Fruit fly (Drosophila melanogaster): ENCODE results near the gene CG15461.
A peak's percentile ranks its signal among the peaks of the same experiment; 100 is the strongest.

Gene CG15461

dm6 chrX:20468192-20468591, 17.8 kb upstream of the CG15461 start:
- TF ChIP-seq kay (GFP tag; ENCODE audit: borderline replicate concordance) = no peak
- peak; percentile 83 for TF ChIP-seq Hr96 (GFP tag; optimal IDR thresholded peaks at IDR 0.05)
- peak; percentile 54 for TF ChIP-seq tj (GFP tag; optimal IDR thresholded peaks at IDR 0.05)
- TF ChIP-seq cnc (optimal IDR thresholded peaks at IDR 0.05) = no peak
- peak; percentile 83 for TF ChIP-seq CG12768 (GFP tag; optimal IDR thresholded peaks at IDR 0.05)
- TF ChIP-seq CG11617 (GFP tag; optimal IDR thresholded peaks at IDR 0.05) = peak; percentile 40
- TF ChIP-seq CG7045 (GFP tag; optimal IDR thresholded peaks at IDR 0.05) = no peak
- no peak for TF ChIP-seq CG1620 (GFP tag; optimal IDR thresholded peaks at IDR 0.05)
- peak; percentile 10 for TF ChIP-seq CG33017 (tag; optimal IDR thresholded peaks at IDR 0.05)
- TF ChIP-seq CG7101 (tag; optimal IDR thresholded peaks at IDR 0.05) = peak; percentile 30
- no peak for TF ChIP-seq Crg-1 (GFP tag; optimal IDR thresholded peaks at IDR 0.05)
- peak; percentile 28 for TF ChIP-seq bab1 (GFP tag; optimal IDR thresholded peaks at IDR 0.05)
- TF ChIP-seq ovo (GFP tag; optimal IDR thresholded peaks at IDR 0.05) = peak; percentile 50
- no peak for TF ChIP-seq CG14711 (tag; optimal IDR thresholded peaks at IDR 0.05)
- TF ChIP-seq Clk (GFP tag; optimal IDR thresholded peaks at IDR 0.05) = no peak
- no peak for TF ChIP-seq CG5204 (GFP tag; optimal IDR thresholded peaks at IDR 0.05)
- TF ChIP-seq toe (GFP tag; optimal IDR thresholded peaks at IDR 0.05) = peak; percentile 46
- TF ChIP-seq cic (GFP tag; optimal IDR thresholded peaks at IDR 0.05) = peak; percentile 49
- TF ChIP-seq pad (GFP tag; optimal IDR thresholded peaks at IDR 0.05) = peak; percentile 75
- TF ChIP-seq Mnt (GFP tag; optimal IDR thresholded peaks at IDR 0.05) = peak; percentile 61

dm6 chrX:20470701-20471100, 15.3 kb upstream of the CG15461 start:
- TF ChIP-seq Hr96 (GFP tag; optimal IDR thresholded peaks at IDR 0.05) = no peak
- TF ChIP-seq Mnt (GFP tag; optimal IDR thresholded peaks at IDR 0.05) = no peak
- no peak for TF ChIP-seq tj (GFP tag; optimal IDR thresholded peaks at IDR 0.05)

dm6 chrX:20478674-20479073, 7.3 kb upstream of the CG15461 start:
- TF ChIP-seq toe (GFP tag; optimal IDR thresholded peaks at IDR 0.05) = no peak
- no peak for TF ChIP-seq CG5204 (GFP tag; optimal IDR thresholded peaks at IDR 0.05)
- no peak for TF ChIP-seq cic (GFP tag; optimal IDR thresholded peaks at IDR 0.05)
- TF ChIP-seq bab1 (GFP tag; optimal IDR thresholded peaks at IDR 0.05) = no peak
- TF ChIP-seq Mnt (GFP tag; optimal IDR thresholded peaks at IDR 0.05) = no peak
- TF ChIP-seq Crg-1 (GFP tag; optimal IDR thresholded peaks at IDR 0.05) = no peak
- no peak for TF ChIP-seq Clk (GFP tag; optimal IDR thresholded peaks at IDR 0.05)
- TF ChIP-seq CG7101 (tag; optimal IDR thresholded peaks at IDR 0.05) = no peak
- no peak for TF ChIP-seq CG33017 (tag; optimal IDR thresholded peaks at IDR 0.05)
- TF ChIP-seq tj (GFP tag; optimal IDR thresholded peaks at IDR 0.05) = no peak
- no peak for TF ChIP-seq CG7045 (GFP tag; optimal IDR thresholded peaks at IDR 0.05)
- no peak for TF ChIP-seq ovo (GFP tag; optimal IDR thresholded peaks at IDR 0.05)
- no peak for TF ChIP-seq kay (GFP tag; ENCODE audit: borderline replicate concordance)
- no peak for TF ChIP-seq cnc (optimal IDR thresholded peaks at IDR 0.05)
- no peak for TF ChIP-seq Hr96 (GFP tag; optimal IDR thresholded peaks at IDR 0.05)
- TF ChIP-seq CG1620 (GFP tag; optimal IDR thresholded peaks at IDR 0.05) = no peak
- no peak for TF ChIP-seq pad (GFP tag; optimal IDR thresholded peaks at IDR 0.05)
- TF ChIP-seq CG12768 (GFP tag; optimal IDR thresholded peaks at IDR 0.05) = no peak

dm6 chrX:20480382-20480781, 5.6 kb upstream of the CG15461 start:
- TF ChIP-seq CG5204 (GFP tag; optimal IDR thresholded peaks at IDR 0.05) = peak; percentile 39
- TF ChIP-seq CG7045 (GFP tag; optimal IDR thresholded peaks at IDR 0.05) = peak; percentile 40
- TF ChIP-seq tj (GFP tag; optimal IDR thresholded peaks at IDR 0.05) = no peak
- TF ChIP-seq CG12768 (GFP tag; optimal IDR thresholded peaks at IDR 0.05) = no peak
- TF ChIP-seq Crg-1 (GFP tag; optimal IDR thresholded peaks at IDR 0.05) = no peak
- TF ChIP-seq Clk (GFP tag; optimal IDR thresholded peaks at IDR 0.05) = no peak
- TF ChIP-seq CG1620 (GFP tag; optimal IDR thresholded peaks at IDR 0.05) = no peak
- TF ChIP-seq Mnt (GFP tag; optimal IDR thresholded peaks at IDR 0.05) = no peak
- no peak for TF ChIP-seq ovo (GFP tag; optimal IDR thresholded peaks at IDR 0.05)
- no peak for TF ChIP-seq cnc (optimal IDR thresholded peaks at IDR 0.05)
- TF ChIP-seq kay (GFP tag; ENCODE audit: borderline replicate concordance) = no peak
- TF ChIP-seq CG14711 (tag; optimal IDR thresholded peaks at IDR 0.05) = peak; percentile 58
- no peak for TF ChIP-seq cic (GFP tag; optimal IDR thresholded peaks at IDR 0.05)
- peak; percentile 43 for TF ChIP-seq CG7101 (tag; optimal IDR thresholded peaks at IDR 0.05)
- peak; percentile 57 for TF ChIP-seq Hr96 (GFP tag; optimal IDR thresholded peaks at IDR 0.05)
- TF ChIP-seq bab1 (GFP tag; optimal IDR thresholded peaks at IDR 0.05) = no peak
- peak; percentile 19 for TF ChIP-seq CG11617 (GFP tag; optimal IDR thresholded peaks at IDR 0.05)
- TF ChIP-seq CG33017 (tag; optimal IDR thresholded peaks at IDR 0.05) = peak; percentile 59
- no peak for TF ChIP-seq pad (GFP tag; optimal IDR thresholded peaks at IDR 0.05)
- TF ChIP-seq toe (GFP tag; optimal IDR thresholded peaks at IDR 0.05) = peak; percentile 28

dm6 chrX:20481404-20481803, 4.6 kb upstream of the CG15461 start:
- TF ChIP-seq cic (GFP tag; optimal IDR thresholded peaks at IDR 0.05) (peak; percentile 71), Mnt (GFP tag; optimal IDR thresholded peaks at IDR 0.05) (peak; percentile 38), bab1 (GFP tag; optimal IDR thresholded peaks at IDR 0.05) (peak; percentile 38), tj (GFP tag; optimal IDR thresholded peaks at IDR 0.05) (peak; percentile 54), pad (GFP tag; optimal IDR thresholded peaks at IDR 0.05) (peak; percentile 26), CG11617 (GFP tag; optimal IDR thresholded peaks at IDR 0.05) (no peak), ovo (GFP tag; optimal IDR thresholded peaks at IDR 0.05) (no peak)

- TF ChIP-seq CG7045 (GFP tag; optimal IDR thresholded peaks at IDR 0.05) = no peak
- TF ChIP-seq CG12768 (GFP tag; optimal IDR thresholded peaks at IDR 0.05) = peak; percentile 26
- no peak for TF ChIP-seq pad (GFP tag; optimal IDR thresholded peaks at IDR 0.05)
- TF ChIP-seq CG14711 (tag; optimal IDR thresholded peaks at IDR 0.05) = peak; percentile 47
- no peak for TF ChIP-seq cnc (optimal IDR thresholded peaks at IDR 0.05)
- TF ChIP-seq CG7101 (tag; optimal IDR thresholded peaks at IDR 0.05) = peak; percentile 3
- TF ChIP-seq Hr96 (GFP tag; optimal IDR thresholded peaks at IDR 0.05) = no peak
- no peak for TF ChIP-seq CG1620 (GFP tag; optimal IDR thresholded peaks at IDR 0.05)
Measured at dm6 chrX:20482790-20483564, 3.0 kb upstream of the CG15461 start.

Measured in whole organism, adult.